Fruit fly (Drosophila melanogaster) whole organism, prepupa: ENCODE measurements around the gene Shal.
A peak's percentile ranks its signal among the peaks of the same experiment; 100 is the strongest.

Source experiments
- CG11902 ChIP-seq: fragments of 200-800 bp; sonication (Bioruptor generic); optimal IDR thresholded peaks from 3 replicates; lab custom pipeline; 2016; ENCODE audit warnings: missing biosample characterization, missing genetic modification characterization
- CG32006 ChIP-seq: fragments of 200-800 bp; sonication (Bioruptor generic); optimal IDR thresholded peaks from 3 replicates; lab custom pipeline; 2017; ENCODE audit warnings: missing biosample characterization, mild to moderate bottlenecking, missing genetic modification characterization
- CG6854 ChIP-seq: fragments of 200-800 bp; sonication (Bioruptor generic); optimal IDR thresholded peaks from 2 replicates; lab custom pipeline; 2017; ENCODE audit warnings: missing biosample characterization, mild to moderate bottlenecking, missing genetic modification characterization
- Ets21C ChIP-seq: fragments of 200-800 bp; sonication (Bioruptor generic); optimal IDR thresholded peaks from 3 replicates; lab custom pipeline; 2016; ENCODE audit warnings: missing biosample characterization, missing genetic modification characterization
- Lpt ChIP-seq: fragments of 200-800 bp; sonication (Bioruptor generic); optimal IDR thresholded peaks from 3 replicates; lab custom pipeline; 2016; ENCODE audit warnings: missing biosample characterization, missing genetic modification characterization
- Met ChIP-seq: fragments of 200-800 bp; sonication (Bioruptor generic); optimal IDR thresholded peaks from 3 replicates; lab custom pipeline; 2016; ENCODE audit warnings: missing biosample characterization, missing genetic modification characterization
- OdsH ChIP-seq: fragments of 200-800 bp; sonication (Bioruptor generic); optimal IDR thresholded peaks from 3 replicates; lab custom pipeline; 2016; ENCODE audit warnings: missing biosample characterization, missing genetic modification characterization

dm6 chr3L:19520645-19521044 lies 63.7 kb downstream of the Shal start, which contains the start of gene Cpr76Bc:
- peak; percentile 4 for TF ChIP-seq Lpt (GFP tag; lab: Kevin White, UChicago)
- TF ChIP-seq CG32006 (GFP tag; lab: Kevin White, UChicago): no peak
- TF ChIP-seq CG11902 (GFP tag; lab: Kevin White, UChicago): no peak
- no peak for TF ChIP-seq OdsH (GFP tag; lab: Kevin White, UChicago)
- no peak for TF ChIP-seq CG6854 (GFP tag; lab: Kevin White, UChicago)
- no peak for TF ChIP-seq Met (GFP tag; lab: Kevin White, UChicago)
- no peak for TF ChIP-seq Ets21C (GFP tag; lab: Kevin White, UChicago)
